Worm (Caenorhabditis elegans): ENCODE measurements around the gene dpm-3.

Gene dpm-3

ce11 chrIV:12391003-12391637 lies at the start of gene dpm-3, which contains the start of gene rps-23:
dpm-3 (plus strand) TSS chrIV:12391587.
rps-23 (minus strand) TSS chrIV:12391053.
- TF ChIP-seq F49E8.2 (tag; optimal IDR thresholded peaks at IDR 0.05; ENCODE audit: borderline replicate concordance) = peak; percentile 83
- TF ChIP-seq nhr-237 (tag; optimal IDR thresholded peaks at IDR 0.05) = no peak
- TF ChIP-seq nhr-48 (tag; optimal IDR thresholded peaks at IDR 0.05) = peak; percentile 63
- no peak for TF ChIP-seq skn-1 (tag; optimal IDR thresholded peaks at IDR 0.05)
- peak; percentile 96 for TF ChIP-seq ztf-7 (tag; optimal IDR thresholded peaks at IDR 0.05)
- peak; percentile 98 for TF ChIP-seq ZK337.2 (GFP tag; IDR thresholded peaks at IDR 0.05)
- peak; percentile 80 for TF ChIP-seq lin-29 (GFP tag; IDR thresholded peaks at IDR 0.05)
- TF ChIP-seq daf-12 (tag; optimal IDR thresholded peaks at IDR 0.05) = no peak
- peak; percentile 29 for TF ChIP-seq nhr-76 (tag; optimal IDR thresholded peaks at IDR 0.05)
- TF ChIP-seq pqm-1 (tag; optimal IDR thresholded peaks at IDR 0.05) = peak; percentile 27
- peak; percentile 51 for TF ChIP-seq jun-1 (tag; optimal IDR thresholded peaks at IDR 0.05)
- no peak for TF ChIP-seq attf-4 (tag; optimal IDR thresholded peaks at IDR 0.05)
- TF ChIP-seq lin-1 (GFP tag; IDR thresholded peaks at IDR 0.05) = peak; percentile 85
- TF ChIP-seq Y5F2A.4 (GFP tag; optimal IDR thresholded peaks at IDR 0.05) = no peak
- TF ChIP-seq aha-1 (tag) = peak; percentile 97
- peak; percentile 88 for TF ChIP-seq Y48G9A.11 (GFP tag; IDR thresholded peaks at IDR 0.05)
- no peak for TF ChIP-seq zip-11 (GFP tag; IDR thresholded peaks at IDR 0.05)
- TF ChIP-seq zfp-2 (tag; optimal IDR thresholded peaks at IDR 0.05) = peak; percentile 89
- peak; percentile 86 for TF ChIP-seq vab-7 (GFP tag; IDR thresholded peaks at IDR 0.05)
- peak; percentile 71 to 95; a peak in 2 of 4 replicates for TF ChIP-seq madf-5 (GFP tag; IDR thresholded peaks at IDR 0.05)
- peak; percentile 54; the same call in 1 of the 2 replicates for TF ChIP-seq lim-7 (GFP tag; IDR thresholded peaks at IDR 0.05)
- TF ChIP-seq lir-3 (tag; optimal IDR thresholded peaks at IDR 0.05) = no peak
- peak; percentile 62; the same call in 1 of the 2 replicates for TF ChIP-seq egl-43 (GFP tag; IDR thresholded peaks at IDR 0.05)
- no peak; the same call in 1 of the 2 replicates for TF ChIP-seq F44E2.7 (GFP tag; IDR thresholded peaks at IDR 0.05)
- TF ChIP-seq unc-62 (GFP tag; optimal IDR thresholded peaks at IDR 0.05 in 1 of 2) = peak in 1 of 2 experiments; percentile 87
- TF ChIP-seq unc-62 (tag; optimal IDR thresholded peaks at IDR 0.05) = no peak
- TF ChIP-seq ceh-32 (tag; optimal IDR thresholded peaks at IDR 0.05; ENCODE audit: poor library complexity) = peak; percentile 26
- TF ChIP-seq egl-27 (tag; optimal IDR thresholded peaks at IDR 0.05) = no peak
- peak; percentile 84 for TF ChIP-seq pha-4 (GFP tag; IDR thresholded peaks at IDR 0.05)
- peak; percentile 93 for TF ChIP-seq pha-4 (tag; optimal IDR thresholded peaks at IDR 0.05)
- peak; percentile 67 for TF ChIP-seq zag-1 (tag; optimal IDR thresholded peaks at IDR 0.05)
- peak; percentile 29 to 67 for TF ChIP-seq mdl-1 (tag; optimal IDR thresholded peaks at IDR 0.05)
- TF ChIP-seq aly-2 (tag; optimal IDR thresholded peaks at IDR 0.05) = no peak
- peak; percentile 39; the same call in 1 of the 2 replicates for TF ChIP-seq Y105C5A.15 (GFP tag; IDR thresholded peaks at IDR 0.05)
- 0 out of 2 replicates have a peak, but pooled peaks have one; percentile 23 for TF ChIP-seq Y75B8A.6 (GFP tag; IDR thresholded peaks at IDR 0.05)
- peak; percentile 53 to 57 for TF ChIP-seq daf-16 (GFP tag; optimal IDR thresholded peaks at IDR 0.05)
- TF ChIP-seq daf-16 (tag; optimal IDR thresholded peaks at IDR 0.05) = peak; percentile 87
- TF ChIP-seq lsy-2 (tag; optimal IDR thresholded peaks at IDR 0.05) = peak; percentile 98 to 100
- peak; percentile 86; the same call in 1 of the 2 replicates for TF ChIP-seq tag-97 (GFP tag; IDR thresholded peaks at IDR 0.05)
- TF ChIP-seq ctbp-1 (GFP tag; IDR thresholded peaks at IDR 0.05) = peak; percentile 58; the same call in 1 of the 2 replicates
- TF ChIP-seq zfp-3 (GFP tag; conservative IDR thresholded peaks at IDR 0.05) = peak; percentile 83
- TF ChIP-seq set-16 (GFP tag; IDR thresholded peaks at IDR 0.05) = 0 out of 2 replicates have a peak, but pooled peaks have one; percentile 27
- TF ChIP-seq arid-1 (GFP tag; conservative IDR thresholded peaks at IDR 0.05) = peak; percentile 92
- 0 out of 2 replicates have a peak, but pooled peaks have one; percentile 58 for TF ChIP-seq mxl-2 (GFP tag; conservative IDR thresholded peaks at IDR 0.05)
- TF ChIP-seq unc-130 (GFP tag; optimal IDR thresholded peaks at IDR 0.05) = peak; percentile 98
- TF ChIP-seq nhr-77 (tag; optimal IDR thresholded peaks at IDR 0.05) = peak; percentile 96
- peak; percentile 97 for TF ChIP-seq mep-1 (tag; optimal IDR thresholded peaks at IDR 0.05)
- peak; percentile 99 for TF ChIP-seq D1046.2 (GFP tag; IDR thresholded peaks at IDR 0.05)
- TF ChIP-seq R02D3.7 (tag; optimal IDR thresholded peaks at IDR 0.05) = no peak
- peak; percentile 81 for TF ChIP-seq mdt-29 (GFP tag; IDR thresholded peaks at IDR 0.05)
- TF ChIP-seq hmg-1.1 (GFP tag; IDR thresholded peaks at IDR 0.05) = peak; percentile 88

Measured in whole organism, L4 larva.